Fruit fly (Drosophila melanogaster) whole organism, prepupa: Measurements from ENCODE around the gene CG9257.
A peak's percentile ranks its signal among the peaks of the same experiment; 100 is the strongest.

Experiments used
- Blimp-1 ChIP-seq: fragments of 200-800 bp; sonication (Bioruptor generic); optimal IDR thresholded peaks from 3 replicates; lab custom pipeline; 2017; ENCODE audit warnings: missing biosample characterization, missing genetic modification characterization, mild to moderate bottlenecking, moderate library complexity, missing genetic modification reagents
- CG10631 ChIP-seq: fragments of 200-800 bp; sonication (Bioruptor generic); optimal IDR thresholded peaks from 2 replicates; lab custom pipeline; 2016; ENCODE audit warnings: missing biosample characterization, missing genetic modification characterization
- CG11762 ChIP-seq: fragments of 200-800 bp; sonication (Bioruptor generic); optimal IDR thresholded peaks from 3 replicates; lab custom pipeline; 2016; ENCODE audit warnings: missing biosample characterization, missing genetic modification characterization; ENCODE audit not compliant: insufficient read depth
- CG11902 ChIP-seq: fragments of 200-800 bp; sonication (Bioruptor generic); optimal IDR thresholded peaks from 3 replicates; lab custom pipeline; 2016; ENCODE audit warnings: missing biosample characterization, missing genetic modification characterization
- CG15336 ChIP-seq: fragments of 200-800 bp; sonication (Bioruptor generic); IDR thresholded peaks from 2 replicates; pipeline ENCODE4 v1.3.6; 2022; ENCODE audit warnings: missing biosample characterization, missing genetic modification characterization
- CG1621 ChIP-seq: fragments of 200-800 bp; sonication (Bioruptor generic); optimal IDR thresholded peaks from 3 replicates; lab custom pipeline; 2018; ENCODE audit warnings: missing biosample characterization, mild to moderate bottlenecking, missing genetic modification characterization
- CG31627 ChIP-seq: fragments of 200-800 bp; sonication (Bioruptor generic); optimal IDR thresholded peaks from 3 replicates; lab custom pipeline; 2016; ENCODE audit warnings: missing biosample characterization, missing genetic modification characterization
- CG32006 ChIP-seq: fragments of 200-800 bp; sonication (Bioruptor generic); optimal IDR thresholded peaks from 3 replicates; lab custom pipeline; 2017; ENCODE audit warnings: missing biosample characterization, mild to moderate bottlenecking, missing genetic modification characterization
- CG34406 ChIP-seq: fragments of 200-800 bp; sonication (Bioruptor generic); optimal IDR thresholded peaks from 3 replicates; lab custom pipeline; 2016; ENCODE audit warnings: missing biosample characterization, missing genetic modification characterization
- CG3919 ChIP-seq: fragments of 200-800 bp; sonication (Bioruptor generic); optimal IDR thresholded peaks from 3 replicates; lab custom pipeline; 2016; ENCODE audit warnings: missing biosample characterization, missing genetic modification characterization
- CG4318 ChIP-seq: fragments of 200-800 bp; sonication (Bioruptor generic); optimal IDR thresholded peaks from 3 replicates; lab custom pipeline; 2017; ENCODE audit warnings: missing biosample characterization, mild to moderate bottlenecking, missing genetic modification characterization
- CG6792 ChIP-seq: fragments of 200-800 bp; sonication (Bioruptor generic); optimal IDR thresholded peaks from 3 replicates; lab custom pipeline; 2016; ENCODE audit warnings: missing biosample characterization, missing genetic modification characterization
- CG6808 ChIP-seq: fragments of 200-800 bp; sonication (Bioruptor generic); optimal IDR thresholded peaks from 3 replicates; lab custom pipeline; 2017; ENCODE audit warnings: missing biosample characterization, missing genetic modification characterization, mild to moderate bottlenecking, moderate library complexity, missing genetic modification reagents
- CG8119 ChIP-seq: fragments of 200-800 bp; sonication (Bioruptor generic); IDR thresholded peaks from 3 replicates; pipeline ENCODE4 v1.3.6; 2022; ENCODE audit warnings: missing biosample characterization, missing genetic modification characterization
- CG8319 ChIP-seq: fragments of 200-800 bp; sonication (Bioruptor generic); optimal IDR thresholded peaks from 3 replicates; lab custom pipeline; 2016; ENCODE audit warnings: missing biosample characterization, missing genetic modification characterization
- CG8632 ChIP-seq: fragments of 200-800 bp; sonication (Bioruptor generic); optimal IDR thresholded peaks from 3 replicates; lab custom pipeline; 2016; ENCODE audit warnings: missing biosample characterization, missing genetic modification characterization
- CG9139 ChIP-seq: fragments of 200-800 bp; sonication (Bioruptor generic); optimal IDR thresholded peaks from 3 replicates; lab custom pipeline; 2017; ENCODE audit warnings: missing biosample characterization, mild to moderate bottlenecking, missing genetic modification characterization
- Eip75B ChIP-seq: fragments of 200-800 bp; sonication (Bioruptor generic); optimal IDR thresholded peaks from 3 replicates; lab custom pipeline; 2016; ENCODE audit warnings: missing biosample characterization, missing genetic modification characterization
- Eip78C ChIP-seq: fragments of 200-800 bp; sonication (Bioruptor generic); peaks from one replicate; lab custom pipeline; 2016; ENCODE audit warnings: missing biosample characterization, missing genetic modification characterization
- Eip93F ChIP-seq: fragments of 200-800 bp; sonication (Bioruptor generic); optimal IDR thresholded peaks from 2 replicates; lab custom pipeline; 2016; ENCODE audit warnings: missing biosample characterization, mild to moderate bottlenecking, missing genetic modification characterization
- Ets21C ChIP-seq: fragments of 200-800 bp; sonication (Bioruptor generic); optimal IDR thresholded peaks from 3 replicates; lab custom pipeline; 2016; ENCODE audit warnings: missing biosample characterization, missing genetic modification characterization
- Gug ChIP-seq: fragments of 200-800 bp; sonication (Bioruptor generic); IDR thresholded peaks from 2 replicates; pipeline ENCODE4 v1.3.6; 2022; ENCODE audit warnings: missing biosample characterization, missing genetic modification characterization
- Hr39 ChIP-seq: fragments of 200-800 bp; sonication (Bioruptor generic); optimal IDR thresholded peaks from 2 replicates; lab custom pipeline; 2016; ENCODE audit warnings: missing biosample characterization, missing genetic modification characterization
- Hr4 ChIP-seq: fragments of 200-800 bp; sonication (Bioruptor generic); optimal IDR thresholded peaks from 3 replicates; lab custom pipeline; 2016; ENCODE audit warnings: missing biosample characterization, missing genetic modification characterization
- Met ChIP-seq: fragments of 200-800 bp; sonication (Bioruptor generic); optimal IDR thresholded peaks from 3 replicates; lab custom pipeline; 2016; ENCODE audit warnings: missing biosample characterization, missing genetic modification characterization
- Smox ChIP-seq: fragments of 200-800 bp; sonication (Bioruptor generic); optimal IDR thresholded peaks from 3 replicates; lab custom pipeline; 2016; ENCODE audit warnings: missing biosample characterization, missing genetic modification characterization
- Sox102F ChIP-seq: fragments of 200-800 bp; sonication (Bioruptor generic); optimal IDR thresholded peaks from 2 replicates; lab custom pipeline; 2016; ENCODE audit warnings: missing biosample characterization, mild to moderate bottlenecking, missing genetic modification characterization
- Sox14 ChIP-seq: fragments of 200-800 bp; sonication (Bioruptor generic); optimal IDR thresholded peaks from 3 replicates; lab custom pipeline; 2016; ENCODE audit warnings: missing biosample characterization, missing genetic modification characterization
- Sox15 ChIP-seq: fragments of 200-800 bp; sonication (Bioruptor generic); optimal IDR thresholded peaks from 3 replicates; lab custom pipeline; 2016; ENCODE audit warnings: missing biosample characterization, missing genetic modification characterization
- acj6 ChIP-seq: fragments of 200-800 bp; sonication (Bioruptor generic); optimal IDR thresholded peaks from 3 replicates; lab custom pipeline; 2016; ENCODE audit warnings: missing biosample characterization, missing genetic modification characterization
- dac ChIP-seq: fragments of 200-800 bp; sonication (Bioruptor generic); optimal IDR thresholded peaks from 2 replicates; lab custom pipeline; 2017; ENCODE audit warnings: missing biosample characterization, mild to moderate bottlenecking, missing genetic modification characterization
- dsx ChIP-seq: fragments of 200-800 bp; optimal IDR thresholded peaks from 3 replicates; lab custom pipeline; 2019; ENCODE audit warnings: missing biosample characterization, mild to moderate bottlenecking, missing genetic modification characterization, moderate library complexity; ENCODE audit not compliant: poor library complexity, severe bottlenecking
- esn ChIP-seq: fragments of 200-800 bp; sonication (Bioruptor generic); optimal IDR thresholded peaks from 2 replicates; lab custom pipeline; 2016; ENCODE audit warnings: missing biosample characterization, mild to moderate bottlenecking, missing genetic modification characterization, moderate library complexity
- fd59A ChIP-seq: fragments of 200-800 bp; sonication (Bioruptor generic); optimal IDR thresholded peaks from 2 replicates; lab custom pipeline; 2017; ENCODE audit warnings: missing biosample characterization, mild to moderate bottlenecking, missing genetic modification characterization, missing genetic modification reagents
- fd85E ChIP-seq: fragments of 200-800 bp; sonication (Bioruptor generic); optimal IDR thresholded peaks from 3 replicates; lab custom pipeline; 2016; ENCODE audit warnings: missing biosample characterization, missing genetic modification characterization
- fkh ChIP-seq: fragments of 200-800 bp; sonication (Bioruptor generic); optimal IDR thresholded peaks from 3 replicates; lab custom pipeline; 2017; ENCODE audit warnings: missing biosample characterization, mild to moderate bottlenecking, missing genetic modification characterization, moderate library complexity
- net ChIP-seq: fragments of 200-800 bp; sonication (Bioruptor generic); optimal IDR thresholded peaks from 3 replicates; lab custom pipeline; 2016; ENCODE audit warnings: missing biosample characterization, missing genetic modification characterization
- salr ChIP-seq, 2 experiments: fragments of 200-800 bp; sonication (Bioruptor generic); optimal IDR thresholded peaks; 3 replicates each; lab custom pipeline; 2016 to 2018; ENCODE audit warnings: missing biosample characterization in 2 of 2, missing genetic modification characterization in 2 of 2, mild to moderate bottlenecking in 1 of 2
- spab ChIP-seq: fragments of 200-800 bp; sonication (Bioruptor generic); optimal IDR thresholded peaks from 2 replicates; lab custom pipeline; 2017; ENCODE audit warnings: missing biosample characterization, mild to moderate bottlenecking, missing genetic modification characterization, missing genetic modification reagents
- topi ChIP-seq: fragments of 200-800 bp; sonication (Bioruptor generic); optimal IDR thresholded peaks from 3 replicates; lab custom pipeline; 2016; ENCODE audit warnings: missing biosample characterization, missing genetic modification characterization
- vri ChIP-seq: fragments of 200-800 bp; sonication (Bioruptor generic); optimal IDR thresholded peaks from 3 replicates; lab custom pipeline; 2016; ENCODE audit warnings: missing biosample characterization, mild to moderate bottlenecking, missing genetic modification characterization

CG9257 gene

dm6 chr2L:21088651-21089050 lies 13.9 kb upstream of the CG9257 start, which contains the start of gene ppk13:
ppk13 (minus strand) TSS chr2L:21088751.
- TF ChIP-seq CG31627 (GFP tag; lab: Kevin White, UChicago): no peak
- no peak for TF ChIP-seq CG8632
- no peak for TF ChIP-seq Sox14
- no peak for TF ChIP-seq topi
- TF ChIP-seq Eip78C (GFP tag; lab: Kevin White, UChicago): no peak
- no peak for TF ChIP-seq CG6808 (GFP tag; lab: Kevin White, UChicago)
- no peak for TF ChIP-seq CG8119 (GFP tag; lab: Robert Waterston, UW)
- no peak for TF ChIP-seq Blimp-1 (GFP tag; lab: Kevin White, UChicago)
- TF ChIP-seq acj6 (GFP tag; lab: Kevin White, UChicago): no peak
- TF ChIP-seq CG1621 (tag; lab: Kevin White, UChicago): no peak
- no peak for TF ChIP-seq Sox102F
- no peak for TF ChIP-seq vri
- TF ChIP-seq Eip75B (GFP tag; lab: Kevin White, UChicago): no peak
- no peak for TF ChIP-seq dac (GFP tag; lab: Kevin White, UChicago)
- TF ChIP-seq CG6792: no peak
- TF ChIP-seq Eip93F (GFP tag; lab: Kevin White, UChicago): no peak
- TF ChIP-seq CG11902 (GFP tag; lab: Kevin White, UChicago): no peak
- no peak for TF ChIP-seq CG32006 (GFP tag; lab: Kevin White, UChicago)

dm6 chr2L:21089075-21089474 lies 13.5 kb upstream of the CG9257 start, which contains the start of gene CG9259:
CG9259 (plus strand) TSS chr2L:21089375.
- TF ChIP-seq CG10631: no peak
- TF ChIP-seq spab (GFP tag; lab: Kevin White, UChicago): no peak
- no peak for TF ChIP-seq CG11762 (GFP tag; lab: Kevin White, UChicago)
- no peak for TF ChIP-seq Hr4 (GFP tag; lab: Kevin White, UChicago)
- TF ChIP-seq, all 60 proteins: peak for 0

- no peak for TF ChIP-seq CG11902 (GFP tag; lab: Kevin White, UChicago)
- peak; percentile 65 for TF ChIP-seq Blimp-1 (GFP tag; lab: Kevin White, UChicago)
- no peak for TF ChIP-seq Hr39 (GFP tag; lab: Kevin White, UChicago)
- TF ChIP-seq Eip93F (GFP tag; lab: Kevin White, UChicago): no peak
- no peak for TF ChIP-seq fkh (GFP tag; lab: Kevin White, UChicago)
- no peak for TF ChIP-seq spab (GFP tag; lab: Kevin White, UChicago)
- TF ChIP-seq CG34406 (GFP tag; lab: Kevin White, UChicago): no peak
- TF ChIP-seq CG6792: no peak
- TF ChIP-seq CG11762 (GFP tag; lab: Kevin White, UChicago): no peak
These were observed 11.6 kb upstream of the CG9257 start, which contains the start of gene CG14397 for dm6 chr2L:21090958-21091357. CG14397 (plus strand) TSS chr2L:21091227.

- TF ChIP-seq topi (peak; percentile 50), Smox (peak; percentile 3), acj6 (GFP tag; lab: Kevin White, UChicago) (peak; percentile 46), CG6808 (GFP tag; lab: Kevin White, UChicago) (peak; percentile 44), esn (GFP tag; lab: Kevin White, UChicago) (peak; percentile 42), CG1621 (tag; lab: Kevin White, UChicago) (peak; percentile 76), vri (peak; percentile 24), CG4318 (GFP tag; lab: Kevin White, UChicago) (peak; percentile 32), Eip93F (GFP tag; lab: Kevin White, UChicago) (peak; percentile 9), Eip78C (GFP tag; lab: Kevin White, UChicago) (peak; percentile 86), CG8119 (GFP tag; lab: Robert Waterston, UW) (peak; percentile 67; the same call in 1 of the 3 replicates), Sox15 (no peak), CG11762 (GFP tag; lab: Kevin White, UChicago) (no peak), fkh (GFP tag; lab: Kevin White, UChicago) (no peak), salr (GFP tag; optimal IDR thresholded peaks at IDR 0.05; lab: Kevin White, UChicago) (peak; percentile 34 to 61), CG6792 (peak; percentile 23), Hr39 (GFP tag; lab: Kevin White, UChicago) (peak; percentile 11), fd85E (no peak), net (peak; percentile 71), fd59A (GFP tag; lab: Kevin White, UChicago) (no peak), CG3919 (GFP tag; lab: Kevin White, UChicago) (peak; percentile 55), Gug (GFP tag; lab: Robert Waterston, UW) (no peak), dsx (GFP tag; lab: Kevin White, UChicago) (no peak), Ets21C (no peak), CG34406 (GFP tag; lab: Kevin White, UChicago) (no peak), CG32006 (GFP tag; lab: Kevin White, UChicago) (peak; percentile 77), CG15336 (peak; percentile 72), Met (GFP tag; lab: Kevin White, UChicago) (peak; percentile 61), CG9139 (GFP tag; lab: Kevin White, UChicago) (peak; percentile 66), CG31627 (GFP tag; lab: Kevin White, UChicago) (peak; percentile 21), CG8319 (no peak)
These were observed 6.0 kb upstream of the CG9257 start, which contains the start of gene CG34136 for dm6 chr2L:21096448-21096994. CG34136 (plus strand) TSS chr2L:21096922.
